Fruit fly (Drosophila melanogaster): ENCODE data around the gene agt.

DNA sequence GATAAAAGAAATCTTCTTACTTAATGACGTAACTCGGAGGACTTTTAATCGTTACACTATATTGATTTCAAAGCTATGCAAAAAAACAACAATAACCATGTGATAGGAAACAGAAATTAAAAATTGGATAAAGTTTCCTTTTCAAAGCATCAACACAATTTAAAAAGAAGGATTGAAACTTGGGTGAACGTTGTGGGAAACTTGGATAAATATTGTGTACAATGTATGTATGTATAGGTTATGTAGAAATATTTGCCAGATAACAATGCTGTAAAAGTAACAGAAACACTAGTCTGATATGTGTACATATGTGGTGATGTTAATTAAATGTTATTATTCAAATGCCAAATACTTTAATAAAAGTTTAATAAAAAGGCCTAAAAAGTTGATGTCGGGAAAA, 46.4 kb upstream of the agt start:
- TF ChIP-seq CG4820 (GFP tag; optimal IDR thresholded peaks at IDR 0.05) (no peak), CG30431 (GFP tag; optimal IDR thresholded peaks at IDR 0.05) (no peak), CG9437 (GFP tag; optimal IDR thresholded peaks at IDR 0.05) (no peak), CG8089 (GFP tag; optimal IDR thresholded peaks at IDR 0.05) (no peak)

Measured in whole organism, embryonic.